Worm (Caenorhabditis elegans): ENCODE measurements around the gene nrde-2.

Gene nrde-2

ce11 chrII:10200759-10201158 lies 46.7 kb downstream of the nrde-2 start, which contains the start of gene arv-1 (continued):
- TF ChIP-seq ceh-2 (tag; optimal IDR thresholded peaks at IDR 0.05): peak; percentile 64
- no peak for TF ChIP-seq Y22D7AL.16 (tag; optimal IDR thresholded peaks at IDR 0.05)
- TF ChIP-seq gmeb-2 (tag; optimal IDR thresholded peaks at IDR 0.05): no peak
- TF ChIP-seq ama-1 (optimal IDR thresholded peaks at IDR 0.05): no peak
- TF ChIP-seq pha-4 (tag; optimal IDR thresholded peaks at IDR 0.05): no peak
- TF ChIP-seq ceh-30 (tag; optimal IDR thresholded peaks at IDR 0.05): no peak
- TF ChIP-seq elt-2 (tag; optimal IDR thresholded peaks at IDR 0.05): peak; percentile 19
- TF ChIP-seq ceh-18 (tag; optimal IDR thresholded peaks at IDR 0.05): no peak
- TF ChIP-seq ceh-22 (tag; optimal IDR thresholded peaks at IDR 0.05): no peak
- no peak for TF ChIP-seq elt-4 (tag; optimal IDR thresholded peaks at IDR 0.05)
- peak; percentile 52 for TF ChIP-seq C08G9.2 (tag; optimal IDR thresholded peaks at IDR 0.05)
- no peak for TF ChIP-seq pqm-1 (tag; optimal IDR thresholded peaks at IDR 0.05)
- TF ChIP-seq hlh-30 (tag; optimal IDR thresholded peaks at IDR 0.05; ENCODE audit: insufficient read depth): no peak
- peak; percentile 40 for TF ChIP-seq ceh-14 (tag; optimal IDR thresholded peaks at IDR 0.05)
- no peak for TF ChIP-seq unc-3 (GFP tag; conservative IDR thresholded peaks at IDR 0.05)
- TF ChIP-seq unc-3 (tag; optimal IDR thresholded peaks at IDR 0.05): no peak
- peak; percentile 4 for TF ChIP-seq ceh-34 (tag; optimal IDR thresholded peaks at IDR 0.05)
- TF ChIP-seq che-1 (tag; optimal IDR thresholded peaks at IDR 0.05): no peak
- peak; percentile 36 for TF ChIP-seq fax-1 (tag; optimal IDR thresholded peaks at IDR 0.05)
- TF ChIP-seq nfya-1 (tag; optimal IDR thresholded peaks at IDR 0.05): no peak
- TF ChIP-seq ceh-31 (tag; optimal IDR thresholded peaks at IDR 0.05): peak; percentile 79
- TF ChIP-seq hlh-6 (tag; optimal IDR thresholded peaks at IDR 0.05): no peak
- no peak for TF ChIP-seq hlh-13 (GFP tag; optimal IDR thresholded peaks at IDR 0.05)
- TF ChIP-seq fkh-6 (tag; optimal IDR thresholded peaks at IDR 0.05): no peak
- TF ChIP-seq unc-86 (tag; optimal IDR thresholded peaks at IDR 0.05): no peak
- TF ChIP-seq ceh-45 (GFP tag; IDR thresholded peaks at IDR 0.05): no peak
- TF ChIP-seq K09A11.1 (tag; optimal IDR thresholded peaks at IDR 0.05; ENCODE audit: insufficient read depth): no peak
- peak; percentile 74 for TF ChIP-seq tbx-7 (tag; optimal IDR thresholded peaks at IDR 0.05)
- 0 out of 2 replicates have a peak, but pooled peaks have one; percentile 22 for TF ChIP-seq sox-2 (GFP tag; IDR thresholded peaks at IDR 0.05)
- peak; percentile 54 for TF ChIP-seq zip-5 (tag; optimal IDR thresholded peaks at IDR 0.05)
- TF ChIP-seq ttx-3 (tag; optimal IDR thresholded peaks at IDR 0.05): no peak
- no peak for TF ChIP-seq ceh-9 (tag; optimal IDR thresholded peaks at IDR 0.05)
- no peak for TF ChIP-seq lim-6 (tag; optimal IDR thresholded peaks at IDR 0.05)

ce11 chrII:10199906-10200305 lies 47.5 kb downstream of the nrde-2 start, which contains the start of gene R05H5.4:
Gene R05H5.4 (minus strand): TSS chrII:10200006.
- TF ChIP-seq hlh-13 (GFP tag; optimal IDR thresholded peaks at IDR 0.05): no peak
- TF ChIP-seq ceh-45 (GFP tag; IDR thresholded peaks at IDR 0.05): no peak
- TF ChIP-seq dmd-4 (tag; optimal IDR thresholded peaks at IDR 0.05; ENCODE audit: borderline replicate concordance): no peak
- TF ChIP-seq ama-1 (optimal IDR thresholded peaks at IDR 0.05): no peak
- TF ChIP-seq nhr-11 (tag; optimal IDR thresholded peaks at IDR 0.05): no peak
- TF ChIP-seq unc-55 (GFP tag; optimal IDR thresholded peaks at IDR 0.05): no peak
- no peak for TF ChIP-seq ceh-24 (tag; optimal IDR thresholded peaks at IDR 0.05)
- TF ChIP-seq hlh-6 (tag; optimal IDR thresholded peaks at IDR 0.05): no peak
- no peak for TF ChIP-seq pat-9 (tag; optimal IDR thresholded peaks at IDR 0.05)
- TF ChIP-seq zip-5 (tag; optimal IDR thresholded peaks at IDR 0.05): no peak
- no peak for TF ChIP-seq ceh-48 (tag; optimal IDR thresholded peaks at IDR 0.05)
- no peak for TF ChIP-seq Y22D7AL.16 (tag; optimal IDR thresholded peaks at IDR 0.05)
- TF ChIP-seq lim-6 (tag; optimal IDR thresholded peaks at IDR 0.05): no peak
- TF ChIP-seq hlh-8 (tag; optimal IDR thresholded peaks at IDR 0.05): no peak
- no peak for TF ChIP-seq sox-4 (tag; optimal IDR thresholded peaks at IDR 0.05)

DNA sequence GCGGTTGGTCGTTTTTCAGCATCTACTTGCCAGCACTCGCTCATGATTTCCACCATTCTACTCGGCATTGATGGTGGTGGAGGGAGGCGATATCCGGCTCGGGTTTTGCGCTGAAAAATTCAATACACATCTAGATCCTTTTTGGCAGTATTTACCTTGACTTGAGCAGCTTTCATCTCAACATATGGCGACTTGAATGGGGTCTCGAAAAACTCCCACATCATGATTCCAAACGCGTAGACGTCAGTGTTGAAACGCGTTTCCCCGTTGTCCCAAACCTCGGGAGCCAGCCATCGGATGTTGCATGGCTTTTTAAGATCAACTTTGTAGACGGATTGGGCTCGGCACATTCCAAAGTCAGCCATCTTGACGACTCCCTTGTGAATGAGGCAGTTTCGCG lies 49.0 kb downstream of the nrde-2 start:
- no peak for TF ChIP-seq ceh-19 (GFP tag; optimal IDR thresholded peaks at IDR 0.05)
- no peak for TF ChIP-seq elt-4 (tag; optimal IDR thresholded peaks at IDR 0.05)

All from whole organism, late embryonic.